Fruit fly (Drosophila melanogaster) whole organism, embryonic: ENCODE results near the gene CG7860.
A peak's percentile ranks its signal among the peaks of the same experiment; 100 is the strongest.

ENCODE experiments used
- C15 ChIP-seq: fragments of 200-800 bp; sonication (Bioruptor generic); IDR thresholded peaks from 3 replicates; pipeline ENCODE4 v1.3.6; 2022; ENCODE audit warnings: missing biosample characterization, missing genetic modification characterization
- CG10274 ChIP-seq: fragments of 200-800 bp; sonication (Bioruptor generic); optimal IDR thresholded peaks from 3 replicates; lab custom pipeline; 2017; ENCODE audit warnings: missing biosample characterization, mild to moderate bottlenecking, missing genetic modification characterization
- CG10366 ChIP-seq: fragments of 200-800 bp; sonication (Bioruptor generic); IDR thresholded peaks from 2 replicates; pipeline ENCODE4 v1.3.6; 2022; ENCODE audit warnings: missing biosample characterization, missing genetic modification characterization
- CG10543 ChIP-seq: fragments of 200-800 bp; sonication (Bioruptor generic); optimal IDR thresholded peaks from 3 replicates; lab custom pipeline; 2017; ENCODE audit warnings: missing biosample characterization, mild to moderate bottlenecking, missing genetic modification characterization, moderate library complexity
- CG10565 ChIP-seq: fragments of 200-800 bp; sonication (Bioruptor generic); optimal IDR thresholded peaks from 3 replicates; lab custom pipeline; 2016; ENCODE audit warnings: missing biosample characterization, mild to moderate bottlenecking, missing genetic modification characterization
- CG11093 ChIP-seq: fragments of 200-800 bp; sonication (Bioruptor generic); IDR thresholded peaks from 3 replicates; pipeline ENCODE4 v1.3.6; 2022; ENCODE audit warnings: missing biosample characterization, missing genetic modification characterization
- CG1647 ChIP-seq: fragments of 200-800 bp; sonication (Bioruptor generic); optimal IDR thresholded peaks from 3 replicates; lab custom pipeline; 2016; ENCODE audit warnings: missing biosample characterization, missing genetic modification characterization
- CG18262 ChIP-seq: fragments of 200-800 bp; optimal IDR thresholded peaks from 3 replicates; lab custom pipeline; 2019; ENCODE audit warnings: missing biosample characterization, mild to moderate bottlenecking, missing genetic modification characterization, moderate library complexity
- CG2120 ChIP-seq: fragments of 200-800 bp; sonication (Bioruptor generic); optimal IDR thresholded peaks from 3 replicates; lab custom pipeline; 2016; ENCODE audit warnings: missing biosample characterization, missing genetic modification characterization
- CG2129 ChIP-seq: fragments of 200-800 bp; sonication (Bioruptor generic); IDR thresholded peaks from 2 replicates; pipeline ENCODE4 v1.3.6; 2022; ENCODE audit warnings: missing biosample characterization, missing genetic modification characterization; ENCODE audit not compliant: partially characterized antibody
- CG2199 ChIP-seq: fragments of 200-800 bp; sonication (Bioruptor generic); IDR thresholded peaks from 3 replicates; pipeline ENCODE4 v1.3.6; 2022; ENCODE audit warnings: missing biosample characterization, missing genetic modification characterization
- CG2202 ChIP-seq: fragments of 200-800 bp; sonication (Bioruptor generic); optimal IDR thresholded peaks from 2 replicates; lab custom pipeline; 2018; ENCODE audit warnings: missing biosample characterization, mild to moderate bottlenecking, missing genetic modification characterization
- CG2678 ChIP-seq: fragments of 200-800 bp; sonication (Bioruptor generic); optimal IDR thresholded peaks from 3 replicates; lab custom pipeline; 2019; ENCODE audit warnings: missing biosample characterization, mild to moderate bottlenecking, missing genetic modification characterization, moderate library complexity
- CG32767 ChIP-seq: fragments of 200-800 bp; sonication (Bioruptor generic); IDR thresholded peaks from 2 replicates; pipeline ENCODE4 v1.3.6; 2022; ENCODE audit warnings: missing biosample characterization, missing genetic modification characterization
- CG3281 ChIP-seq: fragments of 200-800 bp; sonication (Bioruptor generic); optimal IDR thresholded peaks from 3 replicates; lab custom pipeline; 2017; ENCODE audit warnings: missing biosample characterization, mild to moderate bottlenecking, missing genetic modification characterization
- CG3407 ChIP-seq: fragments of 200-800 bp; sonication (Bioruptor generic); optimal IDR thresholded peaks from 2 replicates; lab custom pipeline; 2018; ENCODE audit warnings: missing biosample characterization, mild to moderate bottlenecking, missing genetic modification characterization
- CG4360 ChIP-seq: fragments of 200-800 bp; sonication (Bioruptor generic); IDR thresholded peaks from 2 replicates; pipeline ENCODE4 v1.3.6; 2022; ENCODE audit warnings: missing biosample characterization, missing genetic modification characterization
- CG4707 ChIP-seq: fragments of 200-800 bp; sonication (Bioruptor generic); optimal IDR thresholded peaks from 2 replicates; lab custom pipeline; 2018; ENCODE audit warnings: missing biosample characterization, mild to moderate bottlenecking, missing genetic modification characterization, moderate library complexity
- CG7271 ChIP-seq: fragments of 200-800 bp; sonication (Bioruptor generic); optimal IDR thresholded peaks from 2 replicates; lab custom pipeline; 2018; ENCODE audit warnings: missing biosample characterization, mild to moderate bottlenecking, missing genetic modification characterization, moderate library complexity
- CG7357 ChIP-seq: fragments of 200-800 bp; sonication (Bioruptor generic); IDR thresholded peaks from 3 replicates; pipeline ENCODE4 v1.3.6; 2022; ENCODE audit warnings: missing biosample characterization, missing genetic modification characterization
- CG8089 ChIP-seq: fragments of 200-800 bp; sonication (Bioruptor generic); optimal IDR thresholded peaks from 3 replicates; lab custom pipeline; 2016; ENCODE audit warnings: missing biosample characterization, missing genetic modification characterization
- CG8290 ChIP-seq, 3 experiments: fragments of 200-800 bp; sonication (Bioruptor generic); optimal IDR thresholded peaks; 2 replicates each; lab custom pipeline; 2016 to 2019; ENCODE audit warnings: missing biosample characterization in 3 of 3, missing genetic modification characterization in 3 of 3, mild to moderate bottlenecking in 2 of 3, moderate library complexity in 1 of 3
- CG9437 ChIP-seq: fragments of 200-800 bp; sonication (Bioruptor generic); optimal IDR thresholded peaks from 2 replicates; lab custom pipeline; 2018; ENCODE audit warnings: missing biosample characterization, mild to moderate bottlenecking, missing genetic modification characterization
- CHES-1-like ChIP-seq: fragments of 200-800 bp; sonication (Bioruptor generic); optimal IDR thresholded peaks from 2 replicates; lab custom pipeline; 2016; ENCODE audit warnings: missing biosample characterization, missing genetic modification characterization
- D ChIP-seq, 2 experiments: fragments of 200-800 bp in 1 of 2; fragments of >200 bp in 1 of 2; sonication (Bioruptor generic) in 1 of 2; optimal IDR thresholded peaks; 2 replicates in 1 of 2; 3 replicates in 1 of 2; lab custom pipeline; 2017; ENCODE audit warnings: mild to moderate bottlenecking in 1 of 2, missing biosample characterization in 1 of 2, missing genetic modification characterization in 1 of 2, missing genetic modification reagents in 1 of 2
- HLH4C ChIP-seq: fragments of 200-800 bp; sonication (Bioruptor generic); IDR thresholded peaks from 3 replicates; pipeline ENCODE4 v1.3.6; 2022; ENCODE audit warnings: missing biosample characterization, missing genetic modification characterization; ENCODE audit not compliant: partially characterized antibody
- Hr51 ChIP-seq, 2 experiments: fragments of 200-800 bp; sonication (Bioruptor generic); optimal IDR thresholded peaks; 2 replicates in 1 of 2; 3 replicates in 1 of 2; lab custom pipeline; 2016 to 2018; ENCODE audit warnings: missing biosample characterization in 2 of 2, missing genetic modification characterization in 2 of 2, mild to moderate bottlenecking in 1 of 2, moderate library complexity in 1 of 2
- Kr ChIP-seq: fragments of 200-800 bp; sonication (Bioruptor generic); optimal IDR thresholded peaks from 2 replicates; lab custom pipeline; 2017; ENCODE audit warnings: missing biosample characterization, mild to moderate bottlenecking, missing genetic modification characterization
- Med ChIP-seq: fragments of 200-800 bp; sonication (Bioruptor generic); peaks from one replicate; lab custom pipeline; 2016; ENCODE audit warnings: missing biosample characterization, missing genetic modification characterization, mild to moderate bottlenecking, inconsistent platforms, moderate library complexity
- Oli ChIP-seq: fragments of 200-800 bp; sonication (Bioruptor generic); optimal IDR thresholded peaks from 2 replicates; lab custom pipeline; 2018; ENCODE audit warnings: missing biosample characterization, mild to moderate bottlenecking, missing genetic modification characterization, moderate library complexity
- Sry-β ChIP-seq: fragments of 200-800 bp; sonication (Bioruptor generic); optimal IDR thresholded peaks from 2 replicates; lab custom pipeline; 2018; ENCODE audit warnings: missing biosample characterization, mild to moderate bottlenecking, missing genetic modification characterization, moderate library complexity
- ab ChIP-seq: fragments of 200-800 bp; sonication (Bioruptor generic); optimal IDR thresholded peaks from 2 replicates; lab custom pipeline; 2016; ENCODE audit warnings: missing biosample characterization, missing genetic modification characterization
- bowl ChIP-seq: fragments of 200-800 bp; sonication (Bioruptor generic); IDR thresholded peaks from 2 replicates; pipeline ENCODE4 v1.3.6; 2022; ENCODE audit warnings: missing biosample characterization, missing genetic modification characterization
- disco-r ChIP-seq: fragments of 200-800 bp; sonication (Bioruptor generic); optimal IDR thresholded peaks from 2 replicates; lab custom pipeline; 2016; ENCODE audit warnings: missing biosample characterization, missing genetic modification characterization
- dysf ChIP-seq: fragments of 200-800 bp; sonication (Bioruptor generic); IDR thresholded peaks from 3 replicates; pipeline ENCODE4 v1.3.6; 2022; ENCODE audit warnings: missing biosample characterization, missing genetic modification characterization
- ewg ChIP-seq: fragments of 200-800 bp; sonication (Bioruptor generic); optimal IDR thresholded peaks from 3 replicates; lab custom pipeline; 2017; ENCODE audit warnings: mild to moderate bottlenecking, missing biosample characterization, missing genetic modification reagents, missing genetic modification characterization
- ham ChIP-seq: fragments of 200-800 bp; sonication (Bioruptor generic); IDR thresholded peaks from 2 replicates; pipeline ENCODE4 v1.3.6; 2022; ENCODE audit warnings: missing biosample characterization, missing genetic modification characterization
- nom ChIP-seq: fragments of 200-800 bp; sonication (Bioruptor generic); optimal IDR thresholded peaks from 2 replicates; lab custom pipeline; 2017; ENCODE audit warnings: missing biosample characterization, missing genetic modification characterization, mild to moderate bottlenecking, moderate library complexity, missing genetic modification reagents
- odd ChIP-seq: fragments of 200-800 bp; sonication (Bioruptor generic); optimal IDR thresholded peaks from 2 replicates; lab custom pipeline; 2017; ENCODE audit warnings: missing biosample characterization, mild to moderate bottlenecking, missing genetic modification characterization
- onecut ChIP-seq: fragments of 200-800 bp; sonication (Bioruptor generic); IDR thresholded peaks from 2 replicates; pipeline ENCODE4 v1.3.6; 2022; ENCODE audit warnings: missing biosample characterization, missing genetic modification characterization
- peb ChIP-seq: fragments of 200-800 bp; sonication (Bioruptor generic); IDR thresholded peaks from 2 replicates; pipeline ENCODE4 v1.3.6; 2022; ENCODE audit warnings: missing biosample characterization, missing genetic modification characterization
- pfk ChIP-seq: fragments of 200-800 bp; sonication (Bioruptor generic); optimal IDR thresholded peaks from 2 replicates; lab custom pipeline; 2018; ENCODE audit warnings: missing biosample characterization, mild to moderate bottlenecking, missing genetic modification characterization, moderate library complexity
- rib ChIP-seq: fragments of 200-800 bp; sonication (Bioruptor generic); IDR thresholded peaks from 2 replicates; pipeline ENCODE4 v1.3.6; 2022; ENCODE audit warnings: missing biosample characterization, missing genetic modification characterization
- schlank ChIP-seq: fragments of 200-800 bp; sonication (Bioruptor generic); optimal IDR thresholded peaks from 2 replicates; lab custom pipeline; 2018; ENCODE audit warnings: missing biosample characterization, mild to moderate bottlenecking, missing genetic modification characterization
- sim ChIP-seq: fragments of 200-800 bp; sonication (Bioruptor generic); IDR thresholded peaks from 2 replicates; pipeline ENCODE4 v1.3.6; 2022; ENCODE audit warnings: missing biosample characterization, missing genetic modification characterization
- so ChIP-seq: fragments of 200-800 bp; sonication (Bioruptor generic); IDR thresholded peaks from 3 replicates; pipeline ENCODE4 v1.3.6; 2022; ENCODE audit warnings: missing biosample characterization, missing genetic modification characterization
- stc ChIP-seq: fragments of 200-800 bp; sonication (Bioruptor generic); IDR thresholded peaks from 2 replicates; pipeline ENCODE4 v1.3.6; 2022; ENCODE audit warnings: missing biosample characterization, missing genetic modification characterization
- usp ChIP-seq: fragments of >200 bp; optimal IDR thresholded peaks from 2 replicates; lab custom pipeline; 2017; ENCODE audit warnings: missing biosample characterization, missing genetic modification characterization
- vvl ChIP-seq: fragments of 200-800 bp; sonication (Bioruptor generic); IDR thresholded peaks from 2 replicates; pipeline ENCODE4 v1.3.6; 2022; ENCODE audit warnings: missing biosample characterization, missing genetic modification characterization

The CG7860 gene

dm6 chrX:15593477-15594229, 24.9 kb downstream of the CG7860 start, which contains the start of gene Chsy (continued):
- TF ChIP-seq Kr (GFP tag; lab: Kevin White, UChicago) (no peak), sim (GFP tag; lab: Robert Waterston, UW) (no peak), CG11093 (GFP tag; lab: Robert Waterston, UW) (no peak), CG32767 (GFP tag; lab: Robert Waterston, UW) (no peak), CG10274 (no peak), rib (GFP tag; lab: Robert Waterston, UW) (no peak; the same call in 1 of the 2 replicates), CG8089 (no peak), CG9437 (peak; percentile 60), HLH4C (no peak), CG4707 (GFP tag; lab: Kevin White, UChicago) (no peak), Med (GFP tag; lab: Kevin White, UChicago) (peak; percentile 78), CG2199 (GFP tag; lab: Robert Waterston, UW) (peak; percentile 69), CHES-1-like (no peak), pfk (GFP tag; lab: Kevin White, UChicago) (no peak), CG4360 (GFP tag; lab: Robert Waterston, UW) (no peak), CG18262 (tag; lab: Kevin White, UChicago) (peak; percentile 49), ewg (GFP tag; lab: Kevin White, UChicago) (no peak), ham (no peak), CG10366 (GFP tag; lab: Robert Waterston, UW) (no peak), bowl (GFP tag; lab: Robert Waterston, UW) (no peak), odd (GFP tag; lab: Kevin White, UChicago) (no peak), ab (no peak), stc (GFP tag; lab: Robert Waterston, UW) (0 out of 2 replicates have a peak, but pooled peaks have one; percentile 20), CG2678 (tag; lab: Kevin White, UChicago) (peak; percentile 44), CG7271 (tag; lab: Kevin White, UChicago) (no peak), D (optimal IDR thresholded peaks at IDR 0.05; lab: Kevin White, UChicago) (no peak), D (GFP tag; optimal IDR thresholded peaks at IDR 0.05; lab: Kevin White, UChicago) (no peak), dysf (GFP tag; lab: Robert Waterston, UW) (no peak), CG2120 (no peak), CG3407 (GFP tag; lab: Kevin White, UChicago) (no peak), Oli (tag; lab: Kevin White, UChicago) (no peak), onecut (GFP tag; lab: Robert Waterston, UW) (no peak), CG3281 (no peak), CG2129 (GFP tag; lab: Robert Waterston, UW) (no peak), Hr51 (GFP tag; optimal IDR thresholded peaks at IDR 0.05; lab: Kevin White, UChicago) (peak in 1 of 2 experiments; percentile 10), usp (GFP tag; lab: Kevin White, UChicago) (no peak), CG1647 (no peak), nom (GFP tag; lab: Kevin White, UChicago) (peak; percentile 1), C15 (GFP tag; lab: Robert Waterston, UW) (no peak), peb (GFP tag; lab: Robert Waterston, UW) (no peak), CG7357 (no peak), CG10565 (no peak), CG2202 (tag; lab: Kevin White, UChicago) (no peak), schlank (no peak), Sry-β (GFP tag; lab: Kevin White, UChicago) (peak; percentile 92), CG10543 (GFP tag; lab: Kevin White, UChicago) (peak; percentile 10), so (no peak), CG8290 (GFP tag; optimal IDR thresholded peaks at IDR 0.05; lab: Kevin White, UChicago) (no peak), CG8290 (tag; optimal IDR thresholded peaks at IDR 0.05; lab: Kevin White, UChicago) (no peak), vvl (GFP tag; lab: Robert Waterston, UW) (0 out of 2 replicates have a peak, but pooled peaks have one; percentile 37), disco-r (GFP tag; lab: Kevin White, UChicago) (no peak)
